Fruit fly (Drosophila melanogaster): Measurements from ENCODE around the gene b.
A peak's percentile ranks its signal among the peaks of the same experiment; 100 is the strongest.

The b gene

DNA sequence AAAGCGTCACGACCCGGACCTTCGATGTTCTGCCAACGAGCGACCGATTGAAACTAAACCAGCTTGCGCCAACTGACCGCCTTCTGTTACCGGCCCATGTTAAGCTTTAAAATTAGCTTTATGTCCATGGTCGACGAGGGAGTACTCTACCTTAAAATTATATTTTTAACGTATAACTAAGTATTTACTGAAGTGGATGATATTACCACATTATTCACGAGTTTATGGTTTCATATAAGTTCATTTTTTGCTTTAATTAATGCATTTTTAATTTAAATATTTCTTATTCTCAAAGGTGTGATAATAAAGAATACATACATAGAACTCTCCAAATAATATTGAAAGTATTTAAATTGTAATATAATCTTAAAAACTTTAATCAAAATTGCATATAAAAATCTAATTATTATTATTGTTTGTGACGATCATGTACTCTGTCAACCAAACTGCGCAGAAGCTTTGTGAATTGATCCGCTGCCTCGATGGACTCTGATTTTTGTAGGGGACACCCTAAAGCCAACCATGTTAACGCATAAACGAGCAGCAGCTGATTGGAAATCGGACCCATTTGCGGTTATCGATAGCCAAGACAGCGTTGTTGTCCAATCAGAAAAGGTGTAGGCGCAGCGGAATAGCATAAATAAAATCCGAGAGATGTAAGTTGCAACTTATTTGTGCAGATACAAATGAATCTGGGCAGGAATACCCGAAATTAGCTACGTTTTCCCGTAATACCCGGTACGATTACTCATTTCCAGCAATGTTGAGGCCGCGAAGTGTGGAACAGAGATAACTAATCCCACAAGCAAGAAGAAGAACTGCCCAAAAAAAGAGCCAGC is 40.7 kb upstream of the b start, which contains the start of the genes CG9008 and p38b:
Gene CG9008, minus strand, starts transcription at position 57 of the 839 bp plus-strand sequence.
Gene p38b, plus strand, starts transcription at position 581 of the 839 bp plus-strand sequence.
- peak; percentile 84 for TF ChIP-seq CG7101 (tag; optimal IDR thresholded peaks at IDR 0.05)
- TF ChIP-seq Crg-1 (GFP tag; optimal IDR thresholded peaks at IDR 0.05): no peak
- peak; percentile 86 for TF ChIP-seq CG33017 (tag; optimal IDR thresholded peaks at IDR 0.05)
- peak; percentile 65 for TF ChIP-seq bab1 (GFP tag; optimal IDR thresholded peaks at IDR 0.05)
- TF ChIP-seq CG14711 (tag; optimal IDR thresholded peaks at IDR 0.05): peak; percentile 80
- TF ChIP-seq Clk (GFP tag; optimal IDR thresholded peaks at IDR 0.05): peak; percentile 70
- TF ChIP-seq tj (GFP tag; optimal IDR thresholded peaks at IDR 0.05): peak; percentile 29
- TF ChIP-seq CG1620 (GFP tag; optimal IDR thresholded peaks at IDR 0.05): peak; percentile 27
- peak; percentile 71 for TF ChIP-seq CG12768 (GFP tag; optimal IDR thresholded peaks at IDR 0.05)
- TF ChIP-seq CG7045 (GFP tag; optimal IDR thresholded peaks at IDR 0.05): peak; percentile 84
- no peak for TF ChIP-seq cic (GFP tag; optimal IDR thresholded peaks at IDR 0.05)
- peak; percentile 72 for TF ChIP-seq pad (GFP tag; optimal IDR thresholded peaks at IDR 0.05)
- no peak for TF ChIP-seq Mnt (GFP tag; optimal IDR thresholded peaks at IDR 0.05)
- peak; percentile 92 for TF ChIP-seq CG11617 (GFP tag; optimal IDR thresholded peaks at IDR 0.05)
- TF ChIP-seq toe (GFP tag; optimal IDR thresholded peaks at IDR 0.05): no peak

DNA sequence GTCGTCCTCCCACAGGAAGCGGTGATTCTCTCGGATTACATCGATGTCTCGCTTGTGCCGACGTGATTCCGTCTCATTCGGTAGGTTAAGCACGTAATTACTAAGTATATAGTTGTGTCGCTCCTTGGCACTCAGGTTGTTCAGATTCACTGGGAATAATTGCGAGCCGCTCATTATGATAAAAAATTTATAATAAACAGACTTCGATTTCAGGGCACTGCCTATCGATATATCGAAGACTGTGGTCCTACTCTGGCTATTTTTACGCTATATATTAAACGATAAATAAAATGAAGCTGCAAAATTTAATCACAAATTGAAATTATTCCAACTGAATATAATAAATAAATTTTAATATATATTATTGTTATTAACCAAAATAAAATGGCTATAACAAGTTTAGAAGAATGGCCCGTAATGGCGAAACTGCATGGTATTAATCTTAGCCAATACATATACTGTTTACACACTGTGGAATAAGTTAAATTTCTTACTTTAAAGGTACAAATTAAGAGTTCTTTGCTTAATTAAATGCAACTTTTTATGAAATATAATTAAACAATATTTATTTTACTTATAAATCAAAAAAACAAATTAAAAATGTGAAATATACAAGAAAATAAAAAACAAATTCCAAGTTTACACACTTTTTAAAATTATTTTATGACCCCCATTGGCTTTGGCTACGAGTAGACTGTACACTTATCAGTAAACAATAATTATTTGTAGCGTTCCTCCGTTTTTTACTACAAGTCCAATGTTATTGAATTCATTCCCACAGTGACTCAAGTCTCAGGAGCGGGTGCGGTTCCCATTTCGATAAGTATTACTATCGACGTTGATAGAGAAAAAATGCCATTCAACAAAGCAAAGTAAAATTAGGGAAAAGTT is 37.5 kb upstream of the b start, which contains the start of gene Eato:
Gene Eato, plus strand, starts transcription at position 821 of the 891 bp plus-strand sequence.
- peak; percentile 48 for TF ChIP-seq CG11617 (GFP tag; optimal IDR thresholded peaks at IDR 0.05)
- TF ChIP-seq CG7101 (tag; optimal IDR thresholded peaks at IDR 0.05): peak; percentile 27
- no peak for TF ChIP-seq toe (GFP tag; optimal IDR thresholded peaks at IDR 0.05)
- TF ChIP-seq bab1 (GFP tag; optimal IDR thresholded peaks at IDR 0.05): peak; percentile 20
- no peak for TF ChIP-seq kay (GFP tag; ENCODE audit: borderline replicate concordance)
- TF ChIP-seq CG14711 (tag; optimal IDR thresholded peaks at IDR 0.05): no peak
- TF ChIP-seq pad (GFP tag; optimal IDR thresholded peaks at IDR 0.05): peak; percentile 2

DNA sequence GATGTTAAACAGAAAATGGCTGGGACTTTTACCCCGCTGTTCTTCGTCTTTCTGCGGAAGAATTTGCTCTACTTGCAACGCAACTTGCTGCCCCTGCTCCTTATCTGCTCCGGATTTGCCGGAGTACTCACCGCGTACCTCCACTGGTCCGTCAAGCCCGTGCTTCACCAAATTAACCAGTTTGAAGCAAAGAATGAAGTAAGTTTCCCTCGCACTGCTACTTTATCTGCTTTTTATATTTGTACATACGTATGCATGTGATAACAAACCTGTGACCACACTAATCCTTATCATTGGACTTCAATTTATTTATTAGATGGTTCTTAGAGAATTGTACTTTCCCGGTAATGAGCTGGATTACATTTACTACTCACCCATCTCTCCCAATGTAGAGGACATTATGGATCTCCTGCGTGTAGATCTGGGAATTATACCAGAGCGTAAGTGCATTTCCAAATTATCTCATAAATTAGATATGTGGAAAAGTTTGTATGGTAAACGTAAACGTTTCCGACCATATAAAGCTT is 36.8 kb upstream of the b start, which contains the start of gene CG16890:
Gene CG16890, minus strand, starts transcription at position 184 of the 527 bp plus-strand sequence.
- TF ChIP-seq cic (GFP tag; optimal IDR thresholded peaks at IDR 0.05) (peak; percentile 59), CG33017 (tag; optimal IDR thresholded peaks at IDR 0.05) (no peak), kay (GFP tag; ENCODE audit: borderline replicate concordance) (no peak), pad (GFP tag; optimal IDR thresholded peaks at IDR 0.05) (no peak), ovo (GFP tag; optimal IDR thresholded peaks at IDR 0.05) (no peak), CG7101 (tag; optimal IDR thresholded peaks at IDR 0.05) (no peak), bab1 (GFP tag; optimal IDR thresholded peaks at IDR 0.05) (no peak)

DNA sequence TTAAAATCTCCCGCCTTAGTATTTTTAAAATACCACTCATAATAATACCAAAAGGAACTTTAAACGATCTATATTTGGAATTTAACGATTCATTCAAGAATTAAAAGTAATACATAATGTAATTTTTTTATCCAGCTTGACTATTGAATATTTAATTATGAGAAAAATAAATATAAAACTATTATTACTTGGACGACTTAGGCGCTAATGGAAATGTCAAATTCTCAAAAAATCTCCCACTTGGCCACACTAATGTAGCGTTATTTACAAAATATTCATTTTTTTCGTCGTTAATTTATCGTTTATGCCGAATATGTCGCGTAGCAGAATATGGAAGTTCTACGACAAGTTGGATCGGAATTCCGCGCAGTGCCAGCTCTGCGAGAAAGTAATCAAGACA is 30.3 kb upstream of the b start, which contains the start of gene CG16863:
Gene CG16863, plus strand, starts transcription at position 245 of the 400 bp plus-strand sequence.
- TF ChIP-seq CG14711 (tag; optimal IDR thresholded peaks at IDR 0.05) (no peak), CG7101 (tag; optimal IDR thresholded peaks at IDR 0.05) (no peak), ovo (GFP tag; optimal IDR thresholded peaks at IDR 0.05) (no peak)

DNA sequence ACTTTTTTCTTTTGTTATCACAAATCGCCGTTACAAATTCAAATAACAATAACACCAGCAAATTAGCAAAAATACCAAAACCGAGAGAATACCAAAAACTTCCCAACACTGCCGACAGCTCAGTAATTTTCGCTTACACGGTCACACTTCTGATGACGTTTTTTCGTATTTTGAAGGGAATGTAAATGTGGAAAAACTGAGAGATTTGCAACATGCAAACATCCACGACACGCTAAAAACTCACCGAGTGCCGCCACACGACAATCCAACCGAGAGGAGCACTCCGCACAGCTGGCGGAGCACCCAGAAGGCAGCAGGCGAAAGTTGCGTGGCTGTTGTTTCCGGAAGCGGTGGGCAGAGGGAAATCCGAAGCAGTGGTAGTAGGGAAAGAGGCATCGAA is 27.6 kb upstream of the b start, which contains the start of gene Sec71:
Gene Sec71, plus strand, starts transcription at position 117 of the 400 bp plus-strand sequence.
- no peak for TF ChIP-seq kay (GFP tag; ENCODE audit: borderline replicate concordance)
- TF ChIP-seq ovo (GFP tag; optimal IDR thresholded peaks at IDR 0.05): no peak
- peak; percentile 2 for TF ChIP-seq cic (GFP tag; optimal IDR thresholded peaks at IDR 0.05)
- no peak for TF ChIP-seq CG12768 (GFP tag; optimal IDR thresholded peaks at IDR 0.05)
- no peak for TF ChIP-seq CG5204 (GFP tag; optimal IDR thresholded peaks at IDR 0.05)
- TF ChIP-seq CG1620 (GFP tag; optimal IDR thresholded peaks at IDR 0.05): no peak
- TF ChIP-seq CG14711 (tag; optimal IDR thresholded peaks at IDR 0.05): no peak
- TF ChIP-seq Clk (GFP tag; optimal IDR thresholded peaks at IDR 0.05): no peak
- no peak for TF ChIP-seq cnc (optimal IDR thresholded peaks at IDR 0.05)
- no peak for TF ChIP-seq Hr96 (GFP tag; optimal IDR thresholded peaks at IDR 0.05)
- no peak for TF ChIP-seq CG33017 (tag; optimal IDR thresholded peaks at IDR 0.05)
- no peak for TF ChIP-seq pad (GFP tag; optimal IDR thresholded peaks at IDR 0.05)
- TF ChIP-seq CG7045 (GFP tag; optimal IDR thresholded peaks at IDR 0.05): no peak
- TF ChIP-seq Crg-1 (GFP tag; optimal IDR thresholded peaks at IDR 0.05): no peak
- TF ChIP-seq tj (GFP tag; optimal IDR thresholded peaks at IDR 0.05): peak; percentile 37
- no peak for TF ChIP-seq Mnt (GFP tag; optimal IDR thresholded peaks at IDR 0.05)
- peak; percentile 52 for TF ChIP-seq bab1 (GFP tag; optimal IDR thresholded peaks at IDR 0.05)
- no peak for TF ChIP-seq CG11617 (GFP tag; optimal IDR thresholded peaks at IDR 0.05)
- TF ChIP-seq CG7101 (tag; optimal IDR thresholded peaks at IDR 0.05): peak; percentile 33
- TF ChIP-seq toe (GFP tag; optimal IDR thresholded peaks at IDR 0.05): no peak

DNA sequence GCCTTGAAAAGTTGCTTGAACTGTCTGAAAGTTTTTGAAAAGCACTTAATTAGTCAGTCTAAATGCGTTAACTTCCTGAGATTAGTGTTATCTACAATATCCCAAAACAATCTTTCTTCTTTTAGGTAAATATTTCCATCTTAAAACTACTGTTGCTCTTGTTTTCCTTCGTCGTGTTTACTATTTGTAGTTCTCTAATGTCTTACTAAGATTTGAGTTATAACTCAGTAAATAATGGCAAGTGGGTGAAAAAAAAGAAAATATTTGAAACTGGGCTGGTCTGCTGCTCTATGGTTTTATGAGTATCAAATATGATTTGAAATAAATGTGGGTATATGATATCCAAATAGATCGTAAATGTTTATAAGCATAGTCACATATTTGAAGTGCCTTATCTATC is 19.9 kb upstream of the b start:
- TF ChIP-seq CG11617 (GFP tag; optimal IDR thresholded peaks at IDR 0.05) (no peak), Crg-1 (GFP tag; optimal IDR thresholded peaks at IDR 0.05) (peak; percentile 12), ovo (GFP tag; optimal IDR thresholded peaks at IDR 0.05) (no peak), CG7101 (tag; optimal IDR thresholded peaks at IDR 0.05) (peak; percentile 61), CG1620 (GFP tag; optimal IDR thresholded peaks at IDR 0.05) (no peak), CG33017 (tag; optimal IDR thresholded peaks at IDR 0.05) (peak; percentile 40), Hr96 (GFP tag; optimal IDR thresholded peaks at IDR 0.05) (no peak), toe (GFP tag; optimal IDR thresholded peaks at IDR 0.05) (no peak), Clk (GFP tag; optimal IDR thresholded peaks at IDR 0.05) (no peak), CG14711 (tag; optimal IDR thresholded peaks at IDR 0.05) (no peak), pad (GFP tag; optimal IDR thresholded peaks at IDR 0.05) (no peak), Mnt (GFP tag; optimal IDR thresholded peaks at IDR 0.05) (no peak), CG12768 (GFP tag; optimal IDR thresholded peaks at IDR 0.05) (peak; percentile 16), cic (GFP tag; optimal IDR thresholded peaks at IDR 0.05) (peak; percentile 60), tj (GFP tag; optimal IDR thresholded peaks at IDR 0.05) (no peak), CG7045 (GFP tag; optimal IDR thresholded peaks at IDR 0.05) (peak; percentile 47)

Measured in whole organism, adult.